Worm (Caenorhabditis elegans) whole organism, mixed stage, embryonic: Measurements from ENCODE around the gene T14G8.2.

ENCODE experiments used
- cnd-1 ChIP-seq: fragments of 200-800 bp; sonication (Bioruptor generic); optimal IDR thresholded peaks from 2 replicates; lab custom pipeline; 2018; ENCODE audit warnings: mild to moderate bottlenecking, missing genetic modification characterization, missing compliant biosample characterization
- elt-1 ChIP-seq: sonication (generic microtip); optimal IDR thresholded peaks from 2 replicates; lab custom pipeline; 2017; ENCODE audit warnings: missing genetic modification characterization, mild to moderate bottlenecking, missing compliant biosample characterization, antibody characterized with exemption, moderate library complexity, borderline replicate concordance; ENCODE audit not compliant: insufficient read depth
- nhr-76 ChIP-seq: sonication (generic microtip); optimal IDR thresholded peaks from 2 replicates; lab custom pipeline; 2017; ENCODE audit warnings: missing biosample characterization, missing genetic modification characterization
- pha-4 ChIP-seq: fragments of 150-350 bp; optimal IDR thresholded peaks from 2 replicates; lab custom pipeline; 2018; ENCODE audit warnings: missing biosample characterization, missing genetic modification reagents, missing genetic modification characterization
- tbx-8 ChIP-seq: fragments of 200-800 bp; sonication (Bioruptor generic); optimal IDR thresholded peaks from 2 replicates; lab custom pipeline; 2018; ENCODE audit warnings: mild to moderate bottlenecking, missing genetic modification characterization, moderate library complexity, missing compliant biosample characterization
- unc-120 ChIP-seq: sonication (generic microtip); optimal IDR thresholded peaks from 2 replicates; lab custom pipeline; 2017; ENCODE audit warnings: missing genetic modification characterization, missing compliant biosample characterization; ENCODE audit not compliant: poor library complexity, severe bottlenecking
- unc-62 ChIP-seq: fragments of 150-350 bp; optimal IDR thresholded peaks from 2 replicates; lab custom pipeline; 2014; ENCODE audit warnings: missing biosample characterization, missing genetic modification reagents, missing genetic modification characterization
- ztf-11 ChIP-seq: fragments of 150-350 bp; optimal IDR thresholded peaks from 2 replicates; lab custom pipeline; 2014; ENCODE audit warnings: missing biosample characterization, missing genetic modification characterization

Gene T14G8.2

DNA sequence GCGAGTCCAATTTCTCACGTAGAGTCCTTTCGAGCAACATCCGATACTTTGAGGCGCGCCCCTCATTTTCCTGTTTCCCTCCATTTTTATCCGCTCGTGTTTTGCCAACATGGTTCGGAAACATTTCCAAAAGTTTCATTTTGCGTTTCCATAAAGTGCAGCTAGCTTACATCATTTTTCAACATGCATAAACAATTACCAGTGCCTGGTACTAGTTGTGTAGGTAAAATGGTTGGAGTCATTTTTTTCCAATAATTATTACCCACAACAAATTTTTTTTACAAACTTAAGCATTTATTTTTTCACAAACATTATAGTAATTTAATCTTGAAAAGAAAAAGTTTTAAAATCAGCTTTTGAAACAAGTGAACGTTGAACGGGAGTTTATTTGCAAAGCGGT, 50.9 kb downstream of the T14G8.2 start:
- no peak for TF ChIP-seq unc-120
- no peak for TF ChIP-seq ztf-11 (tag; lab: Kevin White, UChicago)
- TF ChIP-seq nhr-76 (tag; lab: Kevin White, UChicago) = no peak
- no peak for TF ChIP-seq cnd-1 (tag; lab: Kevin White, UChicago)
- no peak for TF ChIP-seq elt-1
- no peak for TF ChIP-seq tbx-8 (GFP tag; lab: Kevin White, UChicago)
- TF ChIP-seq pha-4 (tag; lab: Kevin White, UChicago) = no peak
- no peak for TF ChIP-seq unc-62 (GFP tag; lab: Kevin White, UChicago)
